Worm (Caenorhabditis elegans) whole organism, midembryonic: ENCODE results near the gene str-172.

Experiments used
- T22C8.4 ChIP-seq: fragments of 200-800 bp; sonication (Bioruptor generic); IDR thresholded peaks from 2 replicates; pipeline ENCODE4 v1.3.6; 2022; ENCODE audit warnings: missing genetic modification characterization, missing compliant biosample characterization
- cog-1 ChIP-seq: sonication (generic microtip); optimal IDR thresholded peaks from 2 replicates; lab custom pipeline; 2016; ENCODE audit warnings: missing genetic modification characterization, missing compliant biosample characterization
- flt-1 ChIP-seq: fragments of 200-800 bp; sonication (Bioruptor generic); IDR thresholded peaks from 2 replicates; pipeline ENCODE4 v1.3.6; 2022; ENCODE audit warnings: missing genetic modification characterization, missing compliant biosample characterization
- klf-2 ChIP-seq: fragments of 200-800 bp; sonication (Bioruptor generic); conservative IDR thresholded peaks from 2 replicates; pipeline ENCODE4 v1.3.6; 2022; ENCODE audit warnings: missing genetic modification reagents, missing genetic modification characterization, missing compliant biosample characterization
- med-1 ChIP-seq: sonication (generic microtip); optimal IDR thresholded peaks from 2 replicates; lab custom pipeline; 2017; ENCODE audit warnings: missing genetic modification characterization, mild to moderate bottlenecking, missing compliant biosample characterization, antibody characterized with exemption, missing genetic modification reagents; ENCODE audit not compliant: insufficient read depth
- ref-1 ChIP-seq: fragments of 200-800 bp; sonication (Bioruptor generic); conservative IDR thresholded peaks from 2 replicates; pipeline ENCODE4 v1.3.6; 2022; ENCODE audit warnings: missing genetic modification reagents, missing genetic modification characterization, missing compliant biosample characterization
- tab-1 ChIP-seq: fragments of 200-800 bp; sonication (Bioruptor generic); IDR thresholded peaks from 2 replicates; pipeline ENCODE4 v1.3.6; 2022; ENCODE audit warnings: missing genetic modification characterization, missing compliant biosample characterization
- ztf-23 ChIP-seq: fragments of 200-800 bp; sonication (Bioruptor generic); IDR thresholded peaks from 2 replicates; pipeline ENCODE4 v1.3.6; 2022; ENCODE audit warnings: missing genetic modification reagents, missing genetic modification characterization, missing compliant biosample characterization
- ztf-29 ChIP-seq: fragments of 200-800 bp; sonication (Bioruptor generic); IDR thresholded peaks from 2 replicates; pipeline ENCODE4 v1.3.6; 2022; ENCODE audit warnings: missing genetic modification reagents, missing genetic modification characterization, missing compliant biosample characterization

str-172 gene

DNA sequence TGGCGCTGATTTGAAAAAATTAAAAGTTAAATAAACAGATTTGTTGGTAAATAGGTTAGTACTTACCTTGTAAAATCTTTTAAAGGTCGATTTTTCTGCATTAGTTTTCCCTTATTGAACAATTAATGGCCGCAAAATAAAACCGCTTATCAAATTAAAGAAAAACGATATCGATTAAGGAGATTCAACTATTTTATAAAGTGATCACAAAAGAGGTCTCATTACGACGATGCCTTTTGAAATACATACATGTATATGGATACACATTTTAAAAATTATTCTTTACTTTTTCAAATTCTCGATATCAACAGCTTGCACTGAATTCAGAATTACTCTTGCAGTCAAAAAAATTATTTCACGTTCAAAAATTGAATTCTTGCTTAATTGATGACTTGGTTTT is 8.9 kb downstream of the str-172 start, which contains the start of gene Y17G9A.3:
Gene Y17G9A.3, minus strand, starts transcription at position 101 of the 400 bp plus-strand sequence.
- TF ChIP-seq med-1 (GFP tag; lab: Kevin White, UChicago) (no peak), ref-1 (GFP tag; lab: Robert Waterston, UW) (no peak), T22C8.4 (no peak), ztf-29 (GFP tag; lab: Robert Waterston, UW) (no peak), tab-1 (GFP tag; lab: Robert Waterston, UW) (no peak), cog-1 (tag; lab: Kevin White, UChicago) (no peak), ztf-23 (GFP tag; lab: Robert Waterston, UW) (no peak), klf-2 (GFP tag; lab: Robert Waterston, UW) (no peak), flt-1 (GFP tag; lab: Robert Waterston, UW) (no peak)

DNA sequence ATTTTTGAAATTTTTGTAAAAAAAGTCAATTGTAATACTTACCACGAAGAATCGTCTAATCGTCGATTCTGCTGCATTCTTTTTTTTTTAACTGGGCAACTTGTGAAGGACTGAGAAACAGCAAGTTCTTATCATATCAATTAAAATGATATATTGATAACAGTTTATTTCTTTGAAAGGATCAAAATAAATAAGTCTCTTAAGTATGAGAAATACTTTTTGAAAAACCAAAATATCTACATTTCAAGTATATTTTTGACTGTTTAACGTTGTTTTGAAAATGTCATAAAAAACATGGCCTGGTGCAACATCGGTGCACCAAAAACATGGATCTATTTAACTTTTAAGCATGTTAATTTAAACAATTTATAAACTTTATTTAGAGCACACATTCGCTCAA is 11.3 kb downstream of the str-172 start, which contains the start of gene Y17G9A.2:
Gene Y17G9A.2, minus strand, starts transcription at position 101 of the 400 bp plus-strand sequence.
- TF ChIP-seq med-1 (GFP tag; lab: Kevin White, UChicago) (no peak), tab-1 (GFP tag; lab: Robert Waterston, UW) (no peak), flt-1 (GFP tag; lab: Robert Waterston, UW) (no peak), klf-2 (GFP tag; lab: Robert Waterston, UW) (no peak), T22C8.4 (no peak), ztf-23 (GFP tag; lab: Robert Waterston, UW) (no peak), ref-1 (GFP tag; lab: Robert Waterston, UW) (no peak), ztf-29 (GFP tag; lab: Robert Waterston, UW) (no peak), cog-1 (tag; lab: Kevin White, UChicago) (no peak)

DNA sequence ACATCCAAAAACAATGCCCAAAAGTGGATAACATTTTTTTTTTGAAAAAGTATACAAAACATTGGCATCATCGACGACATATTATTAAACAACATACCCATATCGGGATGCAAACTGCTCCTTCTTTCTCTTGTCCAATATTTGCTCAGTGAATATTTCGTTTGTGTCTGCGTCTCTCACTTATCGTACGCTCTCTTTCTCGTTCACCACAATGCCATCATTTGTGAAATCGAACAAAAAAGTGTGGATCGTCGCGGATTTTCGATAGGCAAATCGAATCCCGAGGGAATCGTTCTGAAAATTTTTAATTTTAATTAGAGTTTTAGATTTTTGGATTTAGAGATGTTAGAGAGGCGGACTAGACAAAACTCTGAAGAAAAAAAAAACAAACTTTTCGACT is 20.7 kb downstream of the str-172 start, which contains the start of gene tat-2:
Gene tat-2, minus strand, starts transcription at position 101 of the 400 bp plus-strand sequence.
- TF ChIP-seq flt-1 (GFP tag; lab: Robert Waterston, UW) (no peak), klf-2 (GFP tag; lab: Robert Waterston, UW) (no peak), ztf-29 (GFP tag; lab: Robert Waterston, UW) (no peak), tab-1 (GFP tag; lab: Robert Waterston, UW) (no peak), ref-1 (GFP tag; lab: Robert Waterston, UW) (no peak), med-1 (GFP tag; lab: Kevin White, UChicago) (no peak), T22C8.4 (no peak), cog-1 (tag; lab: Kevin White, UChicago) (no peak), ztf-23 (GFP tag; lab: Robert Waterston, UW) (no peak)

DNA sequence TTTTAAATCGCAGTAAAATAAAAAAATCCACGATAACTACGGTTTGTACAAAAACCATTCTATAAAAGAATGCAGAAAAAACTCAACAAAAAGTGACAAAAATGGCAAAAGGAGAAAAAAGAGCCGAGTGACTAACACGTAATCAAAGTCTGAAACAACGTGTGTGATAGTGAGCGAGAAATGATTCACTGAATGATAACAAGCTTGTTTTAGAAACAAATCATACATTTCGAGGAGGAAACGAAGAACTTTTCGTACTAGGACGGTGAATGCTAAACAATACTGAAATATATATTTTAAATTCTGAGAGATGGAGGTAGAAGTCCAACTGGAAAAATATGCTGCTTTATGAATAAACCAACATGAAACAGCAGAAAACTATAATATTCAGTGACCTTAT is 25.5 kb downstream of the str-172 start:
- TF ChIP-seq klf-2 (GFP tag; lab: Robert Waterston, UW) (no peak), ztf-29 (GFP tag; lab: Robert Waterston, UW) (no peak), ztf-23 (GFP tag; lab: Robert Waterston, UW) (no peak), tab-1 (GFP tag; lab: Robert Waterston, UW) (no peak), med-1 (GFP tag; lab: Kevin White, UChicago) (no peak), T22C8.4 (no peak), ref-1 (GFP tag; lab: Robert Waterston, UW) (no peak), flt-1 (GFP tag; lab: Robert Waterston, UW) (no peak), cog-1 (tag; lab: Kevin White, UChicago) (no peak)

DNA sequence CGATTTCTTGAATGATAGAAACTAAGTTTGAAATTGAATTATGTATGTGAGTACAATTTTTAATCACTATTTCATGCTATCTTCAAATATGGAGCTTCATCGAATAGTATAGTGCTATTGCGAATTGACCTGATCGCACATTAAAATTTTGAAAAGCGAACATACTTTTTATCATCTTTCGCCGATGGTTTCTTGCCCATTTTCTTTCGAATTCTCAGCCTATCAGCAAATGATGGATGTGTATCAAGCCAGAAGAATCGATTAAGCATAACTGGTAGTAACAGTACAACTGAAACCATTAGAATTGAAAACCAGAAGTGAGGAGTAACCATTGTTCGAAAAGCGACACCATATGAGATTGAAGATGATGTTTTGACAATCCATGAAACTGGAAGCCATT is 37.9 kb downstream of the str-172 start:
- TF ChIP-seq T22C8.4 (no peak), ztf-23 (GFP tag; lab: Robert Waterston, UW) (no peak), flt-1 (GFP tag; lab: Robert Waterston, UW) (no peak), ref-1 (GFP tag; lab: Robert Waterston, UW) (no peak), ztf-29 (GFP tag; lab: Robert Waterston, UW) (no peak), tab-1 (GFP tag; lab: Robert Waterston, UW) (no peak), cog-1 (tag; lab: Kevin White, UChicago) (no peak), klf-2 (GFP tag; lab: Robert Waterston, UW) (no peak)

DNA sequence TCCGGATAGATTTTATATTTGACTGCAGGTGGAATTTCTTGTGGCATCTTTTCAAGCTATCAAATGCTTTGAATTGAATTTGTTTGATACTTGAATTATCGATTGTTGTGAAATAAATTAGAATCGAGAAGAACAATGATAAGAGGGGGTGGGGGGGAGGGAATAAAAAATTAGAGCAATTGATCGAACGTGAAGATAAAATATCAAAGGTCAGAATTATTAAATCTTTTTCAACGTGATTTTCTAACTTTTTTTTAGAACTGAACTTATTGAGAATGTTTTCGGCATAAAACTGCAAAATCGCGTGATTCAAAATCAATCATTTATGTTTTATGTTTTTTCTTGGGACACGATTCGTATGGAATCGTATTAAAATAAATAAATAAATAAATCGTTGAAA is 40.3 kb downstream of the str-172 start, which contains the start of gene mpz-4:
Gene mpz-4, minus strand, starts transcription at position 101 of the 400 bp plus-strand sequence.
- no peak for TF ChIP-seq T22C8.4
- no peak for TF ChIP-seq klf-2 (GFP tag; lab: Robert Waterston, UW)
- TF ChIP-seq tab-1 (GFP tag; lab: Robert Waterston, UW) = no peak
- TF ChIP-seq ref-1 (GFP tag; lab: Robert Waterston, UW) = no peak
- no peak for TF ChIP-seq med-1 (GFP tag; lab: Kevin White, UChicago)
- TF ChIP-seq ztf-29 (GFP tag; lab: Robert Waterston, UW) = no peak
- no peak for TF ChIP-seq cog-1 (tag; lab: Kevin White, UChicago)
- TF ChIP-seq ztf-23 (GFP tag; lab: Robert Waterston, UW) = no peak
- no peak for TF ChIP-seq flt-1 (GFP tag; lab: Robert Waterston, UW)

DNA sequence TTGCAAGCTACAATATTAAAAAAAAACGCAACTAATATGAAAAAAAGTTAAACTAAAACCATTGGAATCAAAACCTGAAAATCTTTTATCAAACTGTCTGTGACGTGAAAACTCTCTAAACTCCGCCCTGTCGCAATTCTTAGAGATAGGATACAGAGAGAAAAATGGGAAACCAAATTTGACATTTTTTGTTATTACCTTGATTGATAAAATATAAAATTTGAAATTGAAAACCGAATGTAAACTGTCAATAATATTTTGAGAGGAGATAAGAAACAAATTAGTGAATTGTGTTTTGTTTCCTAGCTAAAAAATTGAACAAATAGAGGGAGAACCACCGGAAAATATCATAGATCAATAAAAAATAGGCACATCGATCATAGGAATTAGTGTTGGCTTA is 45.7 kb downstream of the str-172 start:
- TF ChIP-seq flt-1 (GFP tag; lab: Robert Waterston, UW) (no peak), med-1 (GFP tag; lab: Kevin White, UChicago) (no peak), T22C8.4 (no peak), tab-1 (GFP tag; lab: Robert Waterston, UW) (no peak)

DNA sequence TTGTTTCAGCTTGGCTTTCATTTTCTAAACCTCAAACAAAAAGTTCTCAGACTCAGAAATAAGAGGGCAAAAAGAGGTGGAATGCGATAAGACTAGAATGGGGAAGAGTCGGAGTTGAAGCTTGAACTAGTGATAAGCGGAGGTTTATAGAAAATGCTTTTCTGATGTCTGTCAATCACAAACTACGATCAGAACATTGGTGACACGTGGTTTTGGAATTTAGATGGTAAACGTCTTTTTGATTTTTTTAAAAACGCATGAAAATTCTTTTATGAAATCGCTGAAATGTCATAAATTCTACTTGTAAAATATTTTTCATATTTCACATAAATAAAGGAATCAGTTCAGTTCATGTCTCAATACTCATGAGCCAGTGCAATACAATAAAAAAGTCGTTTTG is 46.5 kb downstream of the str-172 start, which contains the start of gene H06H21.8:
Gene H06H21.8, minus strand, starts transcription at position 78 of the 400 bp plus-strand sequence.
- TF ChIP-seq flt-1 (GFP tag; lab: Robert Waterston, UW) = no peak
- TF ChIP-seq ztf-23 (GFP tag; lab: Robert Waterston, UW) = no peak
- TF ChIP-seq klf-2 (GFP tag; lab: Robert Waterston, UW) = no peak
- TF ChIP-seq ztf-29 (GFP tag; lab: Robert Waterston, UW) = no peak
- TF ChIP-seq tab-1 (GFP tag; lab: Robert Waterston, UW) = no peak
- TF ChIP-seq ref-1 (GFP tag; lab: Robert Waterston, UW) = no peak
- no peak for TF ChIP-seq cog-1 (tag; lab: Kevin White, UChicago)
- TF ChIP-seq med-1 (GFP tag; lab: Kevin White, UChicago) = no peak
- TF ChIP-seq T22C8.4 = no peak
